Fruit fly (Drosophila melanogaster): ENCODE measurements around the gene Herp.

Herp gene

DNA sequence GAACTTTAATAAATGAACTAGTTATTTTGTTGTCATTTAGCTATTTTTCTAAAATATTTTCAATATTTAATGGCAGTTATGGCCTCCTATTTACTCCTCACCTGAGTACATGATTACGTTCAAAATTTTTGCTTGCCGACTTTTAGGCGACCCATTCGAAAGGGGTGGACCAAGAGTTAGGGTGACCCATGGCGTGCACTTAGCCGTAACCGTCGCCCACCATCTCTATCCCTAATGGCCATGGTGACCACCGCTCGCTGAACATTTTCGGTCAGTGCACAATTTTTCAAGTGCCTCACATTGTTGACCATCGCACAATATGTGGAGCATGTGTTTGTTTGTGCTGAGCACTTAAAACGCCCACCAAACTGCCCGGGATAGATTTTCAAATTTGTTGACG, 28.0 kb downstream of the Herp start:
- TF ChIP-seq CG13204 (GFP tag; optimal IDR thresholded peaks at IDR 0.05) (no peak), CG17806 (tag; optimal IDR thresholded peaks at IDR 0.05) (no peak), D1 (tag; optimal IDR thresholded peaks at IDR 0.05) (no peak), CG34367 (tag; optimal IDR thresholded peaks at IDR 0.05) (no peak), CG12605 (GFP tag; IDR thresholded peaks at IDR 0.05) (no peak), CG14655 (GFP tag; optimal IDR thresholded peaks at IDR 0.05) (no peak), CG8159 (tag; optimal IDR thresholded peaks at IDR 0.05) (peak; percentile 81)

dm6 chr2L:7767328-7767727, 32.5 kb downstream of the Herp start, which contains the start of gene CG7191:
Gene CG7191 (plus strand): TSS chr2L:7767628.
- TF ChIP-seq Pif1B (GFP tag; optimal IDR thresholded peaks at IDR 0.05) (no peak), Pif1A (GFP tag; optimal IDR thresholded peaks at IDR 0.05) (no peak), CG10348 (GFP tag; IDR thresholded peaks at IDR 0.05) (no peak), CG12605 (GFP tag; IDR thresholded peaks at IDR 0.05) (no peak), CG4496 (GFP tag; IDR thresholded peaks at IDR 0.05) (no peak), CG8301 (tag; optimal IDR thresholded peaks at IDR 0.05) (no peak), D1 (tag; optimal IDR thresholded peaks at IDR 0.05) (no peak), CG8159 (tag; optimal IDR thresholded peaks at IDR 0.05) (no peak), EcR (GFP tag; optimal IDR thresholded peaks at IDR 0.05) (no peak), CG14655 (GFP tag; optimal IDR thresholded peaks at IDR 0.05) (no peak), CG34367 (tag; optimal IDR thresholded peaks at IDR 0.05) (no peak), CG9948 (tag; optimal IDR thresholded peaks at IDR 0.05) (no peak), CG13204 (GFP tag; optimal IDR thresholded peaks at IDR 0.05) (no peak), Ets98B (GFP tag; IDR thresholded peaks at IDR 0.05) (no peak), CG17806 (tag; optimal IDR thresholded peaks at IDR 0.05) (no peak), gl (tag; optimal IDR thresholded peaks at IDR 0.05) (no peak), CG32121 (GFP tag; IDR thresholded peaks at IDR 0.05) (no peak), fd96Ca (GFP tag; IDR thresholded peaks at IDR 0.05) (no peak)

- TF ChIP-seq gl (tag; optimal IDR thresholded peaks at IDR 0.05) (no peak), Ets98B (GFP tag; IDR thresholded peaks at IDR 0.05) (no peak), CG4496 (GFP tag; IDR thresholded peaks at IDR 0.05) (peak; percentile 51; the same call in 2 of the 3 replicates), CG8159 (tag; optimal IDR thresholded peaks at IDR 0.05) (peak; percentile 2), fd96Ca (GFP tag; IDR thresholded peaks at IDR 0.05) (no peak)
These were observed 43.0 kb downstream of the Herp start for dm6 chr2L:7756835-7757234.

DNA sequence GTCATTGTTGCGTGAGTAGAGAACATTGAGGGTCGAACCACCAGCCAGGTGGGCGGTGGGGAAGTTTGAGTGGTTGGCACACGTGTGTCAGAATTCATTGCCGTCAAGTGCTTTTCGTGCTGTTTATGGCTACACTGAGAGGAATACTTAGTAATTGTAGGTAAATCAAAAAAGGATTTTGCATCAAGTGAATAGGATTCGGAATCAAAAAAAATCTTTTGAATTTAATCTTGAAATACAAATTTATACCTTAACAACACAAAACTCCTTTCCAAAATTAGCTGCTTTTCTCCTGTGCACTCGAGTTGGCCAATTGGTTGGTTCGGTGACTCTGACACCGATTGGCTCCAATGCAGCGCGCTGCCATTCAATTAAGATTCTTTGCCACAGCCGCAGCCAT, 45.3 kb downstream of the Herp start:
- TF ChIP-seq CG13204 (GFP tag; optimal IDR thresholded peaks at IDR 0.05) (no peak), EcR (GFP tag; optimal IDR thresholded peaks at IDR 0.05) (no peak), CG8159 (tag; optimal IDR thresholded peaks at IDR 0.05) (peak; percentile 25), CG15710 (tag; optimal IDR thresholded peaks at IDR 0.05) (no peak), rn (GFP tag; IDR thresholded peaks at IDR 0.05) (no peak), gl (tag; optimal IDR thresholded peaks at IDR 0.05) (no peak), Snoo (tag; optimal IDR thresholded peaks at IDR 0.05) (no peak), CG9948 (tag; optimal IDR thresholded peaks at IDR 0.05) (peak; percentile 5), CG34367 (tag; optimal IDR thresholded peaks at IDR 0.05) (no peak), CG32121 (GFP tag; IDR thresholded peaks at IDR 0.05) (peak; percentile 53; the same call in 1 of the 2 replicates), Pif1A (GFP tag; optimal IDR thresholded peaks at IDR 0.05) (no peak), CG10348 (GFP tag; IDR thresholded peaks at IDR 0.05) (no peak), CG4496 (GFP tag; IDR thresholded peaks at IDR 0.05) (peak; percentile 70; the same call in 2 of the 3 replicates), Ets98B (GFP tag; IDR thresholded peaks at IDR 0.05) (peak; percentile 53), fd96Ca (GFP tag; IDR thresholded peaks at IDR 0.05) (peak; percentile 69; the same call in 2 of the 3 replicates), CG17806 (tag; optimal IDR thresholded peaks at IDR 0.05) (peak; percentile 27), Pif1B (GFP tag; optimal IDR thresholded peaks at IDR 0.05) (no peak), CG8301 (tag; optimal IDR thresholded peaks at IDR 0.05) (peak; percentile 43), D1 (tag; optimal IDR thresholded peaks at IDR 0.05) (no peak), CG14655 (GFP tag; optimal IDR thresholded peaks at IDR 0.05) (peak; percentile 31), CG12605 (GFP tag; IDR thresholded peaks at IDR 0.05) (no peak)

DNA sequence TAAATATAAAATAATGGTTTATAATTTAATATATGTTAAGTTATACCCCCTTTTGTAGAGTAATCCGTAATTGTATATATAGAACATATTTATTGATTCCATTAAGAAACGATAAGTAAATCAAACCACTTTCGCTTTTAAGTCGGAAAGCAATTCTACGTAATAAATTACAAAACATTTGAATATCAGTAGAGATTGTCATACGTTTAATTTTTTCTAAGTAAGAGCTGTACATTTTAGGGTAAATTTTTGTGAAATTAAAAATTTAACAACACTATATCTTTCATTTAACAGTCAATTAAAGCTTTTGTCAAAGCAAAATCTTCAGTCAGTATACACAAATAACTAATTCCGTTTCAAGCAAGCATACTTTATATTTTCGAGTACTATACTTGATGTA, 46.0 kb downstream of the Herp start, which contains the start of gene CG46025:
Gene CG46025 (plus strand): TSS at position 301 of the 400 bp plus-strand sequence.
- no peak for TF ChIP-seq CG17806 (tag; optimal IDR thresholded peaks at IDR 0.05)
- no peak for TF ChIP-seq D1 (tag; optimal IDR thresholded peaks at IDR 0.05)
- TF ChIP-seq Ets98B (GFP tag; IDR thresholded peaks at IDR 0.05), result no peak
- TF ChIP-seq CG8301 (tag; optimal IDR thresholded peaks at IDR 0.05), result no peak
- TF ChIP-seq CG13204 (GFP tag; optimal IDR thresholded peaks at IDR 0.05), result no peak
- no peak for TF ChIP-seq CG34367 (tag; optimal IDR thresholded peaks at IDR 0.05)
- TF ChIP-seq Pif1B (GFP tag; optimal IDR thresholded peaks at IDR 0.05), result no peak
- no peak for TF ChIP-seq EcR (GFP tag; optimal IDR thresholded peaks at IDR 0.05)
- no peak for TF ChIP-seq CG32121 (GFP tag; IDR thresholded peaks at IDR 0.05)
- no peak for TF ChIP-seq Snoo (tag; optimal IDR thresholded peaks at IDR 0.05)
- no peak for TF ChIP-seq CG14655 (GFP tag; optimal IDR thresholded peaks at IDR 0.05)

DNA sequence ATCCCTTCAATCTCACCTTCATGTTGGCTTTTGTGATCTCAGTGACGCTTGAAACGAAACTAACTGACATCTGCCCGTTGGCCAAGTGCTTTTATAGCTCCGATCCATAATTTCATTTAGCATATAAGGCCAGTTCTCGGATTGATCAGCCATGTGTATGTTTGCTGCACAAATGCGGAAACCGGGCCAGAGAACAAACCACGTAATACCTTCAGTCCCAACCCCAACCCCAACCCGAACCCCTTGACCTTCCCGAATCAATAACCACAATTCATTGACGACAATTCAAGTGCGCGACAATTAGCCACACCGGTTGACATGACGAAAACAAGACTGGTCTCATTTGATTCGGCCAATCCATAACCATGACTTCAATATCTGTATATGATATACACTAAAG, 46.8 kb downstream of the Herp start, which contains the start of gene CG7203:
Gene CG7203 (minus strand): TSS at position 101 of the 400 bp plus-strand sequence.
- TF ChIP-seq Pif1B (GFP tag; optimal IDR thresholded peaks at IDR 0.05) (no peak), fd96Ca (GFP tag; IDR thresholded peaks at IDR 0.05) (no peak), Snoo (tag; optimal IDR thresholded peaks at IDR 0.05) (no peak), CG4496 (GFP tag; IDR thresholded peaks at IDR 0.05) (no peak), gl (tag; optimal IDR thresholded peaks at IDR 0.05) (no peak), EcR (GFP tag; optimal IDR thresholded peaks at IDR 0.05) (no peak), CG10348 (GFP tag; IDR thresholded peaks at IDR 0.05) (no peak), CG32121 (GFP tag; IDR thresholded peaks at IDR 0.05) (no peak), D1 (tag; optimal IDR thresholded peaks at IDR 0.05) (no peak), rn (GFP tag; IDR thresholded peaks at IDR 0.05) (no peak), CG13204 (GFP tag; optimal IDR thresholded peaks at IDR 0.05) (no peak), CG8301 (tag; optimal IDR thresholded peaks at IDR 0.05) (no peak), CG9948 (tag; optimal IDR thresholded peaks at IDR 0.05) (no peak)
